Worm (Caenorhabditis elegans) whole organism, young adult: ENCODE data around the gene lmp-1.
A peak's percentile ranks its signal among the peaks of the same experiment; 100 is the strongest.

Experiments
- B0035.1 ChIP-seq: sonication (generic microtip); optimal IDR thresholded peaks from 2 replicates; lab custom pipeline; 2016; ENCODE audit warnings: missing genetic modification characterization, mild to moderate bottlenecking, missing compliant biosample characterization, missing genotype, missing genetic modification reagents
- B0261.1 ChIP-seq: sonication (generic microtip); optimal IDR thresholded peaks from 2 replicates; lab custom pipeline; 2016; ENCODE audit warnings: mild to moderate bottlenecking, missing genetic modification characterization, moderate library complexity, missing compliant biosample characterization
- B0336.3 ChIP-seq: fragments of 200-800 bp; sonication (Bioruptor generic); IDR thresholded peaks from 2 replicates; pipeline ENCODE4 v1.3.6; 2022; ENCODE audit warnings: missing genetic modification characterization, missing compliant biosample characterization
- C06A6.2 ChIP-seq: fragments of 200-800 bp; sonication (Bioruptor generic); conservative IDR thresholded peaks from 2 replicates; pipeline ENCODE4 v1.3.6; 2022; ENCODE audit warnings: missing genetic modification characterization, missing compliant biosample characterization
- C17E4.6 ChIP-seq: fragments of 200-800 bp; sonication (Bioruptor generic); IDR thresholded peaks from 2 replicates; pipeline ENCODE4 v1.3.6; 2022; ENCODE audit warnings: missing genetic modification reagents, missing genetic modification characterization, missing compliant biosample characterization
- D2030.7 ChIP-seq: fragments of 200-800 bp; sonication (Bioruptor generic); IDR thresholded peaks from 2 replicates; pipeline ENCODE4 v1.3.6; 2022; ENCODE audit warnings: missing genetic modification reagents, missing genetic modification characterization, missing compliant biosample characterization
- F33H1.4 ChIP-seq: fragments of 200-800 bp; sonication (Bioruptor generic); IDR thresholded peaks from 2 replicates; pipeline ENCODE4 v1.3.6; 2022; ENCODE audit warnings: missing genetic modification reagents, missing genetic modification characterization, missing compliant biosample characterization
- F52B5.7 ChIP-seq: sonication (generic microtip); optimal IDR thresholded peaks from 2 replicates; lab custom pipeline; 2016; ENCODE audit warnings: mild to moderate bottlenecking, missing genetic modification characterization, missing compliant biosample characterization
- T07F8.4 ChIP-seq: sonication (generic microtip); optimal IDR thresholded peaks from 2 replicates; lab custom pipeline; 2016; ENCODE audit warnings: mild to moderate bottlenecking, missing genetic modification characterization, moderate library complexity, missing compliant biosample characterization
- T26A5.8 ChIP-seq: sonication (generic microtip); optimal IDR thresholded peaks from 2 replicates; lab custom pipeline; 2016; ENCODE audit warnings: missing genetic modification characterization, missing compliant biosample characterization
- Y53G8AR.9 ChIP-seq: fragments of 200-800 bp; sonication (Bioruptor generic); conservative IDR thresholded peaks from 2 replicates; pipeline ENCODE4 v1.3.6; 2022; ENCODE audit warnings: missing genetic modification reagents, missing genetic modification characterization, missing compliant biosample characterization
- Y56A3A.18 ChIP-seq: fragments of 200-800 bp; sonication (Bioruptor generic); IDR thresholded peaks from 2 replicates; pipeline ENCODE4 v1.3.6; 2022; ENCODE audit warnings: missing genetic modification reagents, missing genetic modification characterization, missing compliant biosample characterization
- Y95B8A.8 ChIP-seq: fragments of 200-800 bp; sonication (Bioruptor generic); IDR thresholded peaks from 2 replicates; pipeline ENCODE4 v1.3.6; 2022; ENCODE audit warnings: missing genetic modification reagents, missing genetic modification characterization, missing compliant biosample characterization
- ama-1 ChIP-seq, 3 experiments: fragments of 150-350 bp in 1 of 3; sonication (generic microtip) in 2 of 3; optimal IDR thresholded peaks; 2 replicates each; lab custom pipeline; 2014 to 2018; ENCODE audit warnings: missing biosample characterization in 2 of 3, missing genetic modification characterization in 2 of 3, missing genetic modification reagents in 2 of 3
- aptf-2 ChIP-seq: fragments of 200-800 bp; sonication (Bioruptor generic); conservative IDR thresholded peaks from 2 replicates; pipeline ENCODE4 v1.3.6; 2022; ENCODE audit warnings: missing genetic modification reagents, missing genetic modification characterization, missing compliant biosample characterization
- atf-7 ChIP-seq: sonication (generic microtip); optimal IDR thresholded peaks from 2 replicates; lab custom pipeline; 2017; ENCODE audit warnings: mild to moderate bottlenecking, missing genetic modification characterization, missing compliant biosample characterization
- athp-1 ChIP-seq: sonication (generic microtip); optimal IDR thresholded peaks from 2 replicates; lab custom pipeline; 2017; ENCODE audit warnings: mild to moderate bottlenecking, missing genetic modification characterization, missing compliant biosample characterization
- attf-3 ChIP-seq: fragments of 200-800 bp; sonication (Bioruptor generic); conservative IDR thresholded peaks from 2 replicates; pipeline ENCODE4 v1.3.6; 2022; ENCODE audit warnings: missing genetic modification reagents, missing genetic modification characterization, missing compliant biosample characterization
- bed-1 ChIP-seq: fragments of 200-800 bp; sonication (Bioruptor generic); IDR thresholded peaks from 2 replicates; pipeline ENCODE4 v1.3.6; 2022; ENCODE audit warnings: missing genetic modification reagents, missing genetic modification characterization, missing compliant biosample characterization
- bed-2 ChIP-seq: fragments of 200-800 bp; sonication (Bioruptor generic); IDR thresholded peaks from 2 replicates; pipeline ENCODE4 v1.3.6; 2022; ENCODE audit warnings: missing genetic modification reagents, missing genetic modification characterization, missing compliant biosample characterization
- ccch-3 ChIP-seq: fragments of 200-800 bp; sonication (Bioruptor generic); optimal IDR thresholded peaks from 2 replicates; lab custom pipeline; 2018; ENCODE audit warnings: mild to moderate bottlenecking, missing genetic modification characterization, missing compliant biosample characterization
- ceh-79 ChIP-seq: sonication (generic microtip); optimal IDR thresholded peaks from 2 replicates; lab custom pipeline; 2017; ENCODE audit warnings: mild to moderate bottlenecking, missing genetic modification characterization, missing compliant biosample characterization
- dox-1 ChIP-seq: fragments of 200-800 bp; sonication (Bioruptor generic); IDR thresholded peaks from 2 replicates; pipeline ENCODE4 v1.3.6; 2022; ENCODE audit warnings: missing genetic modification reagents, missing genetic modification characterization, missing compliant biosample characterization
- egl-18 ChIP-seq: fragments of 200-800 bp; sonication (Bioruptor generic); IDR thresholded peaks from 2 replicates; pipeline ENCODE4 v1.3.6; 2022; ENCODE audit warnings: missing genetic modification reagents, missing genetic modification characterization, missing compliant biosample characterization
- ets-4 ChIP-seq: fragments of 200-800 bp; sonication (Bioruptor generic); optimal IDR thresholded peaks from 2 replicates; lab custom pipeline; 2018; ENCODE audit warnings: mild to moderate bottlenecking, missing genetic modification characterization, missing compliant biosample characterization
- fkh-3 ChIP-seq: sonication (generic microtip); optimal IDR thresholded peaks from 2 replicates; lab custom pipeline; 2016; ENCODE audit warnings: mild to moderate bottlenecking, missing genetic modification characterization, missing compliant biosample characterization
- gei-17 ChIP-seq: fragments of 200-800 bp; sonication (Bioruptor generic); optimal IDR thresholded peaks from 2 replicates; lab custom pipeline; 2018; ENCODE audit warnings: mild to moderate bottlenecking, missing genetic modification characterization, missing compliant biosample characterization
- lag-1 ChIP-seq: fragments of 200-800 bp; sonication (Bioruptor generic); IDR thresholded peaks from 2 replicates; pipeline ENCODE4 v1.3.6; 2022; ENCODE audit warnings: missing genetic modification reagents, missing genetic modification characterization, missing compliant biosample characterization
- let-607 ChIP-seq, 2 experiments: fragments of 200-800 bp in 1 of 2; sonication (Bioruptor generic) in 1 of 2; sonication (generic microtip) in 1 of 2; optimal IDR thresholded peaks; 2 replicates each; lab custom pipeline; 2016 to 2018; ENCODE audit warnings: mild to moderate bottlenecking in 2 of 2, missing compliant biosample characterization in 2 of 2, missing genetic modification characterization in 2 of 2, moderate library complexity in 2 of 2, missing genotype in 1 of 2
- lir-1 ChIP-seq: fragments of 200-800 bp; sonication (Bioruptor generic); conservative IDR thresholded peaks from 2 replicates; pipeline ENCODE4 v1.3.6; 2022; ENCODE audit warnings: missing genetic modification reagents, missing genetic modification characterization, missing compliant biosample characterization
- lsl-1 ChIP-seq: fragments of 200-800 bp; sonication (Bioruptor generic); optimal IDR thresholded peaks from 2 replicates; lab custom pipeline; 2018; ENCODE audit warnings: mild to moderate bottlenecking, missing genetic modification characterization, moderate library complexity, missing compliant biosample characterization
- madf-10 ChIP-seq: sonication (generic microtip); optimal IDR thresholded peaks from 2 replicates; lab custom pipeline; 2016; ENCODE audit warnings: mild to moderate bottlenecking, missing genetic modification characterization, missing compliant biosample characterization
- madf-6 ChIP-seq: fragments of 200-800 bp; sonication (Bioruptor generic); IDR thresholded peaks from 2 replicates; pipeline ENCODE4 v1.3.6; 2022; ENCODE audit warnings: missing genetic modification reagents, missing genetic modification characterization, missing compliant biosample characterization
- madf-8 ChIP-seq: fragments of 200-800 bp; sonication (Bioruptor generic); conservative IDR thresholded peaks from 2 replicates; pipeline ENCODE4 v1.3.6; 2022; ENCODE audit warnings: missing genetic modification reagents, missing genetic modification characterization, missing compliant biosample characterization
- nfyb-1 ChIP-seq: fragments of 200-800 bp; sonication (Bioruptor generic); IDR thresholded peaks from 2 replicates; pipeline ENCODE4 v1.3.6; 2022; ENCODE audit warnings: missing genetic modification reagents, missing genetic modification characterization, missing compliant biosample characterization
- nhr-80 ChIP-seq: sonication (generic microtip); optimal IDR thresholded peaks from 2 replicates; lab custom pipeline; 2016; ENCODE audit warnings: missing genetic modification characterization, missing compliant biosample characterization
- rec-8 ChIP-seq, 2 experiments: sonication (generic microtip); optimal IDR thresholded peaks; 2 replicates each; lab custom pipeline; 2016; ENCODE audit warnings: mild to moderate bottlenecking in 2 of 2, missing genetic modification characterization in 2 of 2, missing genetic modification reagents in 2 of 2, missing genotype in 2 of 2, missing biosample characterization in 1 of 2, missing compliant biosample characterization in 1 of 2, moderate library complexity in 1 of 2
- rpc-1 ChIP-seq, 2 experiments: fragments of 150-350 bp in 1 of 2; sonication (generic microtip) in 1 of 2; optimal IDR thresholded peaks; 2 replicates each; lab custom pipeline; 2014 to 2018; ENCODE audit warnings: missing biosample characterization in 1 of 2, missing genetic modification characterization in 1 of 2, missing genetic modification reagents in 1 of 2, missing genotype in 1 of 2
- snpc-3.4 ChIP-seq: sonication (generic microtip); optimal IDR thresholded peaks from 2 replicates; lab custom pipeline; 2017; ENCODE audit warnings: missing genetic modification characterization, mild to moderate bottlenecking, missing compliant biosample characterization, antibody characterized with exemption, moderate library complexity, missing genotype, missing genetic modification reagents
- somi-1 ChIP-seq: fragments of 200-800 bp; sonication (Bioruptor generic); optimal IDR thresholded peaks from 2 replicates; lab custom pipeline; 2018; ENCODE audit warnings: mild to moderate bottlenecking, missing genetic modification characterization, missing compliant biosample characterization
- zim-3 ChIP-seq: sonication (generic microtip); optimal IDR thresholded peaks from 2 replicates; lab custom pipeline; 2017; ENCODE audit warnings: mild to moderate bottlenecking, missing genetic modification characterization, moderate library complexity, missing compliant biosample characterization
- ztf-22 ChIP-seq: fragments of 200-800 bp; sonication (Bioruptor generic); optimal IDR thresholded peaks from 2 replicates; lab custom pipeline; 2018; ENCODE audit warnings: mild to moderate bottlenecking, missing genetic modification characterization, moderate library complexity, missing compliant biosample characterization
- ztf-25 ChIP-seq: fragments of 200-800 bp; sonication (Bioruptor generic); IDR thresholded peaks from 2 replicates; pipeline ENCODE4 v1.3.6; 2022; ENCODE audit warnings: missing genetic modification reagents, missing genetic modification characterization, missing compliant biosample characterization

The lmp-1 gene

ce11 chrX:6377634-6378288 lies at the start of gene lmp-1:
TSS of gene lmp-1 (minus strand) at chrX:6377684.
- TF ChIP-seq ztf-22 (GFP tag; lab: Kevin White, UChicago) (no peak), nhr-80 (peak; percentile 27), zim-3 (tag; lab: Kevin White, UChicago) (no peak), fkh-3 (tag; lab: Kevin White, UChicago) (no peak), ama-1 (optimal IDR thresholded peaks at IDR 0.05; lab: Kevin White, UChicago) (peak; percentile 74), ama-1 (GFP tag; optimal IDR thresholded peaks at IDR 0.05; lab: Kevin White, UChicago) (no peak), B0336.3 (GFP tag; lab: Robert Waterston, UW) (no peak)

- TF ChIP-seq madf-10 (tag; lab: Kevin White, UChicago) (peak; percentile 11), ztf-25 (GFP tag; lab: Robert Waterston, UW) (0 out of 2 replicates have a peak, but pooled peaks have one; percentile 9), T07F8.4 (no peak), ets-4 (GFP tag; lab: Kevin White, UChicago) (peak; percentile 37), ccch-3 (GFP tag; lab: Kevin White, UChicago) (no peak), dox-1 (GFP tag; lab: Robert Waterston, UW) (peak; percentile 40; the same call in 1 of the 2 replicates), F33H1.4 (GFP tag; lab: Robert Waterston, UW) (no peak), nhr-80 (peak; percentile 97), Y95B8A.8 (GFP tag; lab: Robert Waterston, UW) (no peak), D2030.7 (no peak)
Observed at ce11 chrX:6427147-6427546, 49.7 kb upstream of the lmp-1 start.

DNA sequence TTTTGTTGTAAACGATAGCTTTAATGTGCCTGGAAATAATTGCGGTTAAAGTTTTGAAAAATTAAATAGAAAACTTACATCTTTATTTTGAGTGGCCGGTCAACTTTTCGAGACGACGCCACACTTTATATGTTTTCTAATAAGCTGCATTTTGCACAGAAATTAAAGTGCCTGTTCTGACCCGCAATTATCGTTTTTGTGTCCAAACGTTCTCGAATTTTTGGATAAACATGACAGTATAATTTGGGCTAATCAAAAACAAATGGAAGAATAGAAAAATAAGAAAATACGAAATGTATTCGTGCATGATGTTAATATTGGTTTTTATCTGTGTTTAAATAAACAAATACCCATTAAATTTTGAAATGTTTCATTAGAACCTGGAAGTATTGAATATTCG lies 43.2 kb upstream of the lmp-1 start, which contains the start of gene K10C2.12:
K10C2.12 (minus strand) TSS at position 101 of the 400 bp plus-strand sequence.
- TF ChIP-seq T26A5.8 (no peak), madf-8 (GFP tag; lab: Robert Waterston, UW) (no peak), fkh-3 (tag; lab: Kevin White, UChicago) (no peak), ets-4 (GFP tag; lab: Kevin White, UChicago) (no peak), bed-1 (GFP tag; lab: Robert Waterston, UW) (no peak), lag-1 (no peak), bed-2 (GFP tag; lab: Robert Waterston, UW) (no peak), C17E4.6 (GFP tag; lab: Robert Waterston, UW) (no peak), lsl-1 (GFP tag; lab: Kevin White, UChicago) (no peak), B0261.1 (tag; lab: Kevin White, UChicago) (no peak), rpc-1 (optimal IDR thresholded peaks at IDR 0.05; lab: Kevin White, UChicago) (no peak), rpc-1 (tag; optimal IDR thresholded peaks at IDR 0.05; lab: Kevin White, UChicago) (no peak), nfyb-1 (GFP tag; lab: Robert Waterston, UW) (no peak), somi-1 (GFP tag; lab: Kevin White, UChicago) (no peak), madf-6 (no peak), Y53G8AR.9 (no peak), rec-8 (tag; optimal IDR thresholded peaks at IDR 0.05; lab: Kevin White, UChicago) (no peak), attf-3 (no peak), F52B5.7 (no peak), gei-17 (GFP tag; lab: Kevin White, UChicago) (no peak)

DNA sequence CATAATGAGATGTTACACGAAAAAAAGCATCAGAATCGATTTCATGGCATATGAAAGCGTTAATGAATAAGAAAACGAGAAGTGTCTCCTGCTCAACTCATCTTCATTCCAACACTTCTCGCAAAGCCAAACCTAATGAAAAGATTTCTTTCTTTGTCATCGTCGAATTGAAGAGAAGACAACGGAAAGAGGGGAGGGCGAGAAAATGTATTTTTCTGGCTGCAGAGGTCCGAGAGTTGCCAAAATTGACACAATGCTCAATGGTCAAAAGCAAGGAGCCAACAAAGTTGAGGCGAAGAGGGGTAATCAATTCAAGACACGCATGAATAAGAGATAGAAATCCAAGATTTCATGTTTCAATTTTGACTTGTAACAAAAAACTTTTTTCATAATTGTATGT lies 41.6 kb upstream of the lmp-1 start:
- TF ChIP-seq lir-1 (GFP tag; lab: Robert Waterston, UW) = no peak
- TF ChIP-seq C06A6.2 (GFP tag; lab: Robert Waterston, UW) = no peak
- TF ChIP-seq ceh-79 (tag; lab: Kevin White, UChicago) = no peak
- no peak for TF ChIP-seq Y56A3A.18 (GFP tag; lab: Robert Waterston, UW)
- TF ChIP-seq rec-8 (tag; optimal IDR thresholded peaks at IDR 0.05; lab: Kevin White, UChicago) = no peak
- TF ChIP-seq B0035.1 (tag; lab: Kevin White, UChicago) = no peak
- no peak for TF ChIP-seq aptf-2 (GFP tag; lab: Robert Waterston, UW)
- TF ChIP-seq madf-6 = no peak
- no peak for TF ChIP-seq atf-7 (tag; lab: Kevin White, UChicago)
- no peak for TF ChIP-seq athp-1 (tag; lab: Kevin White, UChicago)
- TF ChIP-seq egl-18 (GFP tag; lab: Robert Waterston, UW) = no peak
- TF ChIP-seq madf-8 (GFP tag; lab: Robert Waterston, UW) = no peak
- TF ChIP-seq C17E4.6 (GFP tag; lab: Robert Waterston, UW) = no peak
- no peak for TF ChIP-seq snpc-3.4 (tag; lab: Kevin White, UChicago)
- no peak for TF ChIP-seq let-607 (tag; optimal IDR thresholded peaks at IDR 0.05; lab: Kevin White, UChicago)
